Fruit fly (Drosophila melanogaster) whole organism, embryonic: Measurements from ENCODE around the gene Arc42.

Experiments
- Awh ChIP-seq: fragments of 200-800 bp; sonication (Bioruptor generic); IDR thresholded peaks from 2 replicates; pipeline ENCODE4, ENCODE4 v1.3.6; 2022; ENCODE audit warnings: missing biosample characterization, missing genetic modification characterization
- CG11695 ChIP-seq: fragments of 200-800 bp; sonication (Bioruptor generic); IDR thresholded peaks from 3 replicates; pipeline ENCODE4 v1.3.6; 2022; ENCODE audit warnings: missing biosample characterization, missing genetic modification characterization
- CG12744 ChIP-seq: fragments of 200-800 bp; sonication (Bioruptor generic); optimal IDR thresholded peaks from 2 replicates; lab custom pipeline; 2016; ENCODE audit warnings: missing biosample characterization, missing genetic modification characterization
- CG13894 ChIP-seq: fragments of 200-800 bp; sonication (Bioruptor generic); optimal IDR thresholded peaks from 3 replicates; lab custom pipeline; 2018; ENCODE audit warnings: missing biosample characterization, mild to moderate bottlenecking, missing genetic modification characterization, moderate library complexity
- CG14014 ChIP-seq: fragments of 200-800 bp; sonication (Bioruptor generic); IDR thresholded peaks from 2 replicates; pipeline ENCODE4 v1.3.6; 2022; ENCODE audit warnings: missing biosample characterization, missing genetic modification characterization
- CG14050 ChIP-seq: fragments of 200-800 bp; sonication (Bioruptor generic); IDR thresholded peaks from 3 replicates; pipeline ENCODE4 v1.3.6; 2022; ENCODE audit warnings: missing biosample characterization, missing genetic modification characterization
- CG14710 ChIP-seq: fragments of 200-800 bp; sonication (Bioruptor generic); optimal IDR thresholded peaks from 3 replicates; lab custom pipeline; 2019; ENCODE audit warnings: missing biosample characterization, mild to moderate bottlenecking, missing genetic modification characterization, moderate library complexity
- CG1602 ChIP-seq: fragments of 200-800 bp; sonication (Bioruptor generic); optimal IDR thresholded peaks from 3 replicates; lab custom pipeline; 2016; ENCODE audit warnings: missing biosample characterization, missing genetic modification characterization
- CG17359 ChIP-seq: fragments of 200-800 bp; sonication (Bioruptor generic); optimal IDR thresholded peaks from 3 replicates; lab custom pipeline; 2018; ENCODE audit warnings: missing biosample characterization, mild to moderate bottlenecking, missing genetic modification characterization, moderate library complexity
- CG2889 ChIP-seq: fragments of 200-800 bp; sonication (Bioruptor generic); IDR thresholded peaks from 3 replicates; pipeline ENCODE4 v1.3.6; 2022; ENCODE audit warnings: missing biosample characterization, missing genetic modification characterization
- CG3065 ChIP-seq: fragments of 200-800 bp; sonication (Bioruptor generic); optimal IDR thresholded peaks from 2 replicates; lab custom pipeline; 2016; ENCODE audit warnings: missing biosample characterization, missing genetic modification characterization
- CG31365 ChIP-seq: fragments of 200-800 bp; sonication (Bioruptor generic); optimal IDR thresholded peaks from 2 replicates; lab custom pipeline; 2018; ENCODE audit warnings: missing biosample characterization, mild to moderate bottlenecking, missing genetic modification characterization
- CG3163 ChIP-seq: fragments of 200-800 bp; sonication (Bioruptor generic); optimal IDR thresholded peaks from 3 replicates; lab custom pipeline; 2016; ENCODE audit warnings: missing biosample characterization, missing genetic modification characterization
- CG3995 ChIP-seq: fragments of 200-800 bp; sonication (Bioruptor generic); optimal IDR thresholded peaks from 3 replicates; lab custom pipeline; 2016; ENCODE audit warnings: missing biosample characterization, missing genetic modification characterization
- CG7556 ChIP-seq: fragments of 200-800 bp; sonication (Bioruptor generic); optimal IDR thresholded peaks from 2 replicates; lab custom pipeline; 2017; ENCODE audit warnings: missing biosample characterization, mild to moderate bottlenecking, missing genetic modification characterization
- CG8359 ChIP-seq: fragments of 200-800 bp; sonication (Bioruptor generic); optimal IDR thresholded peaks from 2 replicates; lab custom pipeline; 2017; ENCODE audit warnings: missing biosample characterization, mild to moderate bottlenecking, missing genetic modification characterization, borderline replicate concordance
- CHES-1-like ChIP-seq: fragments of 200-800 bp; sonication (Bioruptor generic); optimal IDR thresholded peaks from 2 replicates; lab custom pipeline; 2016; ENCODE audit warnings: missing biosample characterization, missing genetic modification characterization
- D19B ChIP-seq: fragments of 200-800 bp; sonication (Bioruptor generic); optimal IDR thresholded peaks from 2 replicates; lab custom pipeline; 2017; ENCODE audit warnings: missing biosample characterization, mild to moderate bottlenecking, missing genetic modification characterization
- Dad ChIP-seq: fragments of 200-800 bp; sonication (Bioruptor generic); optimal IDR thresholded peaks from 3 replicates; lab custom pipeline; 2016; ENCODE audit warnings: missing biosample characterization, missing genetic modification characterization
- Dip3 ChIP-seq: fragments of 200-800 bp; sonication (Bioruptor generic); optimal IDR thresholded peaks from 3 replicates; lab custom pipeline; 2016; ENCODE audit warnings: missing biosample characterization, missing genetic modification characterization
- GATAe ChIP-seq: fragments of 200-800 bp; sonication (Bioruptor generic); conservative IDR thresholded peaks from 2 replicates; pipeline ENCODE4 v1.3.6; 2022; ENCODE audit warnings: missing biosample characterization, missing genetic modification characterization
- HLHmδ ChIP-seq: fragments of 200-800 bp; sonication (Bioruptor generic); optimal IDR thresholded peaks from 2 replicates; lab custom pipeline; 2018; ENCODE audit warnings: missing biosample characterization, mild to moderate bottlenecking, missing genetic modification characterization, moderate library complexity
- Hey ChIP-seq: fragments of 200-800 bp; sonication (Bioruptor generic); optimal IDR thresholded peaks from 3 replicates; lab custom pipeline; 2018; ENCODE audit warnings: missing biosample characterization, mild to moderate bottlenecking, missing genetic modification characterization
- Kr ChIP-seq: fragments of 200-800 bp; sonication (Bioruptor generic); optimal IDR thresholded peaks from 2 replicates; lab custom pipeline; 2017; ENCODE audit warnings: missing biosample characterization, mild to moderate bottlenecking, missing genetic modification characterization
- NC2β ChIP-seq: fragments of 200-800 bp; sonication (Bioruptor generic); optimal IDR thresholded peaks from 2 replicates; lab custom pipeline; 2016; ENCODE audit warnings: missing biosample characterization, missing genetic modification characterization
- Nf-YC ChIP-seq: fragments of 200-800 bp; optimal IDR thresholded peaks from 3 replicates; lab custom pipeline; 2019; ENCODE audit warnings: missing biosample characterization, mild to moderate bottlenecking, missing genetic modification characterization, moderate library complexity
- Oli ChIP-seq: fragments of 200-800 bp; sonication (Bioruptor generic); optimal IDR thresholded peaks from 2 replicates; lab custom pipeline; 2018; ENCODE audit warnings: missing biosample characterization, mild to moderate bottlenecking, missing genetic modification characterization, moderate library complexity
- PHDP ChIP-seq: fragments of 200-800 bp; sonication (Bioruptor generic); optimal IDR thresholded peaks from 3 replicates; lab custom pipeline; 2018; ENCODE audit warnings: missing biosample characterization, mild to moderate bottlenecking, missing genetic modification characterization, moderate library complexity
- Ssrp ChIP-seq: fragments of 200-800 bp; sonication (Bioruptor generic); optimal IDR thresholded peaks from 2 replicates; lab custom pipeline; 2018; ENCODE audit warnings: missing biosample characterization, mild to moderate bottlenecking, missing genetic modification characterization, moderate library complexity
- Vsx1 ChIP-seq: fragments of 200-800 bp; sonication (Bioruptor generic); optimal IDR thresholded peaks from 2 replicates; lab custom pipeline; 2017; ENCODE audit warnings: missing biosample characterization, mild to moderate bottlenecking, missing genetic modification characterization, missing genetic modification reagents
- YL-1 ChIP-seq: fragments of 200-800 bp; sonication (Bioruptor generic); optimal IDR thresholded peaks from 3 replicates; lab custom pipeline; 2017; ENCODE audit warnings: missing biosample characterization, mild to moderate bottlenecking, missing genetic modification characterization
- abd-A ChIP-seq: fragments of 200-800 bp; sonication (Bioruptor generic); optimal IDR thresholded peaks from 3 replicates; lab custom pipeline; 2019; ENCODE audit warnings: missing biosample characterization, mild to moderate bottlenecking, missing genetic modification characterization, moderate library complexity
- ase ChIP-seq: fragments of 200-800 bp; sonication (Bioruptor generic); IDR thresholded peaks from 3 replicates; pipeline ENCODE4 v1.3.6; 2022; ENCODE audit warnings: missing biosample characterization, missing genetic modification characterization
- bowl ChIP-seq: fragments of 200-800 bp; sonication (Bioruptor generic); IDR thresholded peaks from 2 replicates; pipeline ENCODE4 v1.3.6; 2022; ENCODE audit warnings: missing biosample characterization, missing genetic modification characterization
- btn ChIP-seq: fragments of 200-800 bp; sonication (Bioruptor generic); optimal IDR thresholded peaks from 2 replicates; lab custom pipeline; 2016; ENCODE audit warnings: missing biosample characterization, missing genetic modification characterization
- chif ChIP-seq, 2 experiments: fragments of 200-800 bp; sonication (Bioruptor generic); optimal IDR thresholded peaks; 3 replicates each; lab custom pipeline; 2016; ENCODE audit warnings: missing biosample characterization in 2 of 2, missing genetic modification characterization in 2 of 2
- dysf ChIP-seq: fragments of 200-800 bp; sonication (Bioruptor generic); IDR thresholded peaks from 3 replicates; pipeline ENCODE4 v1.3.6; 2022; ENCODE audit warnings: missing biosample characterization, missing genetic modification characterization
- gcm ChIP-seq: fragments of 200-800 bp; sonication (Bioruptor generic); optimal IDR thresholded peaks from 2 replicates; lab custom pipeline; 2019; ENCODE audit warnings: missing biosample characterization, mild to moderate bottlenecking, missing genetic modification characterization, moderate library complexity
- gro ChIP-seq: fragments of 200-800 bp; sonication (Bioruptor generic); optimal IDR thresholded peaks from 2 replicates; lab custom pipeline; 2016; ENCODE audit warnings: missing biosample characterization, missing genetic modification characterization
- hb ChIP-seq: fragments of 200-800 bp; sonication (Bioruptor generic); IDR thresholded peaks from 3 replicates; pipeline ENCODE4 v1.3.6; 2022; ENCODE audit warnings: missing biosample characterization, missing genetic modification characterization; ENCODE audit not compliant: partially characterized antibody
- lab ChIP-seq: fragments of 200-800 bp; sonication (Bioruptor generic); optimal IDR thresholded peaks from 3 replicates; lab custom pipeline; 2017; ENCODE audit warnings: missing biosample characterization, missing genetic modification characterization, mild to moderate bottlenecking, moderate library complexity, missing genetic modification reagents
- lbe ChIP-seq: fragments of 200-800 bp; sonication (Bioruptor generic); optimal IDR thresholded peaks from 2 replicates; lab custom pipeline; 2016; ENCODE audit warnings: missing biosample characterization, mild to moderate bottlenecking, missing genetic modification characterization
- pita ChIP-seq: fragments of 200-800 bp; sonication (Bioruptor generic); optimal IDR thresholded peaks from 2 replicates; lab custom pipeline; 2017; ENCODE audit warnings: missing biosample characterization, mild to moderate bottlenecking, missing genetic modification characterization
- prd ChIP-seq, 3 experiments: fragments of >200 bp in 2 of 3; fragments of 200-800 bp in 1 of 3; sonication (Bioruptor generic) in 1 of 3; optimal IDR thresholded peaks in 2 of 3; IDR thresholded peaks in 1 of 3; 2 replicates in 2 of 3; 3 replicates in 1 of 3; pipeline versions ENCODE4 v1.3.6 to Lab custom; 2017 to 2022; ENCODE audit warnings: missing biosample characterization in 1 of 3, missing genetic modification characterization in 1 of 3
- row ChIP-seq: fragments of 200-800 bp; sonication (Bioruptor generic); IDR thresholded peaks from 3 replicates; pipeline ENCODE4 v1.3.6; 2022; ENCODE audit warnings: missing biosample characterization, missing genetic modification characterization
- slou ChIP-seq: fragments of 200-800 bp; sonication (Bioruptor generic); optimal IDR thresholded peaks from 3 replicates; lab custom pipeline; 2016; ENCODE audit warnings: missing biosample characterization, missing genetic modification characterization
- ttk ChIP-seq: fragments of 200-800 bp; sonication (Bioruptor generic); IDR thresholded peaks from 2 replicates; pipeline ENCODE4 v2.1.2; 2022; ENCODE audit warnings: missing biosample characterization, missing genetic modification characterization
- unpg ChIP-seq: fragments of 200-800 bp; sonication (Bioruptor generic); optimal IDR thresholded peaks from 3 replicates; lab custom pipeline; 2018; ENCODE audit warnings: missing biosample characterization, mild to moderate bottlenecking, missing genetic modification characterization, moderate library complexity

Gene Arc42

dm6 chr3R:19860996-19861719, 16.4 kb upstream of the Arc42 start, which contains the start of the genes Ire1 and Mrm2 (continued):
- TF ChIP-seq CG11695 (GFP tag; lab: Robert Waterston, UW): no peak
- peak; percentile 76 for TF ChIP-seq YL-1 (GFP tag; lab: Kevin White, UChicago)
- TF ChIP-seq CG3163: peak; percentile 75
- peak; percentile 71 for TF ChIP-seq CG17359 (tag; lab: Kevin White, UChicago)
- peak; percentile 77 for TF ChIP-seq Ssrp
- peak; percentile 88 for TF ChIP-seq Dip3 (GFP tag; lab: Kevin White, UChicago)
- TF ChIP-seq unpg (GFP tag; lab: Kevin White, UChicago): peak; percentile 80
- peak; percentile 63 for TF ChIP-seq Oli (tag; lab: Kevin White, UChicago)
- no peak for TF ChIP-seq Vsx1 (GFP tag; lab: Kevin White, UChicago)
- peak; percentile 53 for TF ChIP-seq CG8359 (GFP tag; lab: Kevin White, UChicago)
- TF ChIP-seq lbe (GFP tag; lab: Kevin White, UChicago): peak; percentile 42
- peak; percentile 74 for TF ChIP-seq PHDP (tag; lab: Kevin White, UChicago)
- TF ChIP-seq CG1602 (GFP tag; lab: Kevin White, UChicago): peak; percentile 81
- TF ChIP-seq ttk (GFP tag; lab: Robert Waterston, UW): peak; percentile 81
- no peak for TF ChIP-seq CG31365 (tag; lab: Kevin White, UChicago)
- peak; percentile 96 for TF ChIP-seq row (GFP tag; lab: Robert Waterston, UW)
- peak; percentile 59; the same call in 1 of the 3 replicates for TF ChIP-seq ase
- TF ChIP-seq Hey (tag; lab: Kevin White, UChicago): no peak
- peak; percentile 71 for TF ChIP-seq Nf-YC (tag; lab: Kevin White, UChicago)
- TF ChIP-seq CG3065 (GFP tag; lab: Kevin White, UChicago): peak; percentile 46
- peak; percentile 77 for TF ChIP-seq hb (GFP tag; lab: Robert Waterston, UW)
- peak; percentile 79 for TF ChIP-seq CG12744 (GFP tag; lab: Kevin White, UChicago)
- TF ChIP-seq Awh (GFP tag; lab: Robert Waterston, UW): peak; percentile 58; the same call in 1 of the 2 replicates
- peak; percentile 17 for TF ChIP-seq gcm (GFP tag; lab: Kevin White, UChicago)
- peak; percentile 83 for TF ChIP-seq CG14014 (GFP tag; lab: Robert Waterston, UW)
- peak; percentile 54 for TF ChIP-seq HLHmδ (GFP tag; lab: Kevin White, UChicago)
- TF ChIP-seq CG13894 (tag; lab: Kevin White, UChicago): peak; percentile 69
- peak; percentile 86 to 90 for TF ChIP-seq chif (GFP tag; optimal IDR thresholded peaks at IDR 0.05; lab: Kevin White, UChicago)
- peak; percentile 68 for TF ChIP-seq Dad
- TF ChIP-seq prd (optimal IDR thresholded peaks at IDR 0.05; lab: Kevin White, UChicago): no peak
- TF ChIP-seq prd (GFP tag; IDR thresholded peaks at IDR 0.05; lab: Robert Waterston, UW): peak; percentile 88
- TF ChIP-seq NC2β (GFP tag; lab: Kevin White, UChicago): peak; percentile 91
- TF ChIP-seq CHES-1-like: peak; percentile 93
- TF ChIP-seq gro (GFP tag; lab: Kevin White, UChicago): peak; percentile 90
- no peak for TF ChIP-seq abd-A
- peak; percentile 46 for TF ChIP-seq CG7556
- TF ChIP-seq GATAe: peak; percentile 39; the same call in 1 of the 2 replicates
- peak; percentile 59; the same call in 1 of the 3 replicates for TF ChIP-seq CG14050 (GFP tag; lab: Robert Waterston, UW)
- TF ChIP-seq CG14710: peak; percentile 94
- peak; percentile 75; the same call in 2 of the 3 replicates for TF ChIP-seq CG2889 (GFP tag; lab: Robert Waterston, UW)
- peak; percentile 75 for TF ChIP-seq lab (GFP tag; lab: Kevin White, UChicago)
- TF ChIP-seq btn: peak; percentile 62
- no peak for TF ChIP-seq pita (GFP tag; lab: Kevin White, UChicago)
- peak; percentile 84 for TF ChIP-seq dysf (GFP tag; lab: Robert Waterston, UW)
- peak; percentile 34 for TF ChIP-seq D19B (GFP tag; lab: Kevin White, UChicago)
- TF ChIP-seq slou: peak; percentile 81
- 0 out of 2 replicates have a peak, but pooled peaks have one; percentile 42 for TF ChIP-seq bowl (GFP tag; lab: Robert Waterston, UW)
- peak; percentile 48 for TF ChIP-seq CG3995 (GFP tag; lab: Kevin White, UChicago)
- peak; percentile 1 for TF ChIP-seq Kr (GFP tag; lab: Kevin White, UChicago)
